Fruit fly (Drosophila melanogaster) whole organism, adult: ENCODE results near the gene CG12279.

Experiments used
- CG7101 ChIP-seq: fragments of 200-800 bp; sonication (Bioruptor generic); optimal IDR thresholded peaks from 2 replicates; lab custom pipeline; 2018; ENCODE audit warnings: missing biosample characterization, mild to moderate bottlenecking, missing genetic modification characterization, moderate library complexity
- Clk ChIP-seq: fragments of 200-800 bp; sonication (Bioruptor generic); optimal IDR thresholded peaks from 2 replicates; lab custom pipeline; 2017; ENCODE audit warnings: missing biosample characterization, missing genetic modification characterization
- Mnt ChIP-seq: fragments of 200-800 bp; sonication (Bioruptor generic); optimal IDR thresholded peaks from 2 replicates; lab custom pipeline; 2016; ENCODE audit warnings: missing biosample characterization, mild to moderate bottlenecking, missing genetic modification characterization

DNA sequence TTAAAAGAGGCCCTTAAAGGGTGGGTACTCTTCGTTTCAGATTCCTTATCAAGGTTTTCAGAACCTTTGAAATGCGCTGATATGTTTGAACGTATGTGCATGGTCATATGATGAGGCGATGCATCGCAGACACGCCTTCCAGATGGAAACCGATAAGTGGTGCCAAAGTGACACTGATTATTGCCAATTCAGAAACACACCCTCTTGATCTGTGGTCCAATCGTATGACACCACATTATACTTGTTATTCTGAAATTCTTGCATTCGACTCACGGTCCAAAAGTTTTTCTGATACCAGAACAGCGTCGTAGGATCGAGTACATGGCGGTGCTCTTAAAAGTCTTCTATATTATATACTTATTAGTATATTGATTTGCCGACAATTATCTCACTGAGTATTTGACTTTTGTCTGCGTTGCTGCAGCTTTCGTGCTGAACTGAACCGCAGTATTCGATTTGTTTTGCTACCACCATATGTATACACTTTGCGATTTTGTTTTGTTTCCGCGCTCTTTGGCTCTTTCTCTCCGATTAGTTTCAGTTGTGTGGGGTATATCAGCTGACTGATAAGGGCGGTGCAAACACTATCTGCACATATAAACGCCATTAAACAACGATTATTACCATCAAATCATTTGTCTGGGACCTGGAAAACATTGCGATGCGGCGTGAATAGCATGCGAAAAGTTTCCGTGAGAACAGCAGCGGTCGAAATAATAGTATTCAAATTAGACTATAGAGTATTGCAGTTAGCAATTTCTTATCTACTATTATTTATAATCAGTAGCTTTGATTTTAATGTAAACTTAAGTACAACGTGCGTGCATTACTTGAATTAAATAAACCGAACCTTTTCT, 15.7 kb downstream of the CG12279 start:
- peak; percentile 26 for TF ChIP-seq Mnt
- no peak for TF ChIP-seq Clk (GFP tag; lab: Kevin White, UChicago)
- no peak for TF ChIP-seq CG7101 (tag; lab: Kevin White, UChicago)
